Worm (Caenorhabditis elegans): ENCODE data around the gene dcaf-13.

The dcaf-13 gene

DNA sequence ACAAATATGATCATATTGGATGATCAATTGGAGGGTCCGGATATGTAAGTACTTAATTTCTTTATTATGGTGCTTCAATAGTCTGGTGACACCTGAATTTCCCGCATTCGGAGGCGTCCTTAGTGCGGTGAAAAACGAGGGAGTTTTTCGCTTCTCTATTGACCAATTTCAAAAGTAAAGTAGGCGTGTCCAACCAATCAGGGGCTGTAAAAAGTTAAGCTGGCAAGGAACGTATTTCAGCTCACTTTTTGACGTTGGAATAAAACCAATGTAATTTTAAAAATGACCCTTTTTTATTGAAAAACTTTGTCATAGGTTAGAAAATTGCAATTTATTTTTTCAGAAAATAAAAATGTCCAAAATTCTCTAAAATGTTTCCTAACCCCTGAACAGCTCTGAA lies 15.1 kb downstream of the dcaf-13 start (continued):
- TF ChIP-seq nhr-102 (tag; optimal IDR thresholded peaks at IDR 0.05) = no peak

DNA sequence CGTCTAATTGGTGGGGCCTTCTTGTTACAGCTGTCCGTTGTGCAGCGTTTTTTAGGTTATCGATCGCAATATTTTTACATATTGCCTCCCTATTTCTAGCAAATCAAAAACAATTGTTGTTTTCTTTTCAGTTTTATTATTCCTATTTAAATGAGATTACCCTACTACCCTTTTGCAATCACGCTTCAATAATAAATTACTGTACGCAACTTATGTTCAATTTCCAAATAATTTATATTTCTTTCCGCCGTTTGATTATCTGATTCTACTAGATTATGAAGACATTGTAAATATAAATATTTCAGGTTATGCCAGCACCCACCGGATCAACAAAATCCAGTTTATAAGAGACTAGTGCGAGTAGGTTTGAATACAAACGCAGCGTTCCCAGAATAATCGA lies 19.3 kb downstream of the dcaf-13 start, which contains the start of gene ZK430.5:
Gene ZK430.5 (plus strand): TSS at position 301 of the 400 bp plus-strand sequence.
- peak in 1 of 2 experiments; percentile 17 for TF ChIP-seq unc-62 (GFP tag; optimal IDR thresholded peaks at IDR 0.05 in 1 of 2)
- no peak for TF ChIP-seq unc-62 (tag; optimal IDR thresholded peaks at IDR 0.05)
- TF ChIP-seq aly-2 (tag; optimal IDR thresholded peaks at IDR 0.05) = no peak
- peak; percentile 87 for TF ChIP-seq aha-1 (tag)

DNA sequence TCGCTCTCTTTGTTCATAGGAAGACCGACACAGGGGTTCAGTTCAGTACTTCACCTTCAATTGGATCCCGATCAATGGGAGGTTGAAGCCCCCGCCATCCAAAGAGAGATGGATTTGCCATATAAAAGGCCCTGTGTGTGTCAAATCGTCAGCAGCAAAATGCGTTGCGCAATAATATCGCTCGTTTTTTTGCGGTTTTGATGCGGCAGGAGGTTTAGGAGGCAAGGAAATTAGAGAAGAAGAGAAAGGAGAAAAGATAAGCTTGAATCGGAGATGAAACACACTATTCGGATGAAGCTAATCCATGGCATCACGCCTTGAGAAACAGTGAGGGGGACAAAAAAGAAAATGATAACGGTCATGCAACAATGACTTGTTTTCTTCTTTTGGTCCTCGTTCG lies 30.3 kb downstream of the dcaf-13 start:
- no peak for TF ChIP-seq F26F4.8 (GFP tag; conservative IDR thresholded peaks at IDR 0.05)
- TF ChIP-seq ceh-32 (tag; optimal IDR thresholded peaks at IDR 0.05; ENCODE audit: poor library complexity) = no peak
- no peak for TF ChIP-seq Y5F2A.4 (GFP tag; optimal IDR thresholded peaks at IDR 0.05)
- TF ChIP-seq mdl-1 (tag; optimal IDR thresholded peaks at IDR 0.05) = peak in 1 of 2 experiments; percentile 0
- no peak for TF ChIP-seq tag-97 (GFP tag; IDR thresholded peaks at IDR 0.05)
- TF ChIP-seq nhr-77 (tag; optimal IDR thresholded peaks at IDR 0.05) = no peak
- TF ChIP-seq lin-1 (GFP tag; IDR thresholded peaks at IDR 0.05) = no peak
- peak; percentile 65 for TF ChIP-seq aha-1 (tag)
- TF ChIP-seq snpc-4 (tag; optimal IDR thresholded peaks at IDR 0.05) = no peak
- TF ChIP-seq ceh-82 (tag; optimal IDR thresholded peaks at IDR 0.05) = no peak
- no peak for TF ChIP-seq ceh-20 (GFP tag; IDR thresholded peaks at IDR 0.05)
- TF ChIP-seq ceh-44 (GFP tag; IDR thresholded peaks at IDR 0.05) = no peak
- no peak for TF ChIP-seq F10B5.3 (tag; optimal IDR thresholded peaks at IDR 0.05)
- TF ChIP-seq lin-38 (GFP tag; IDR thresholded peaks at IDR 0.05) = no peak
- TF ChIP-seq hlh-30 (tag; optimal IDR thresholded peaks at IDR 0.05; ENCODE audit: insufficient read depth) = no peak
- peak; percentile 16 for TF ChIP-seq mxl-3 (GFP tag; optimal IDR thresholded peaks at IDR 0.05)
- no peak for TF ChIP-seq dve-1 (tag; optimal IDR thresholded peaks at IDR 0.05; ENCODE audit: insufficient read depth)
- TF ChIP-seq tra-1 (GFP tag; IDR thresholded peaks at IDR 0.05) = no peak
- no peak for TF ChIP-seq ama-1 (optimal IDR thresholded peaks at IDR 0.05)

DNA sequence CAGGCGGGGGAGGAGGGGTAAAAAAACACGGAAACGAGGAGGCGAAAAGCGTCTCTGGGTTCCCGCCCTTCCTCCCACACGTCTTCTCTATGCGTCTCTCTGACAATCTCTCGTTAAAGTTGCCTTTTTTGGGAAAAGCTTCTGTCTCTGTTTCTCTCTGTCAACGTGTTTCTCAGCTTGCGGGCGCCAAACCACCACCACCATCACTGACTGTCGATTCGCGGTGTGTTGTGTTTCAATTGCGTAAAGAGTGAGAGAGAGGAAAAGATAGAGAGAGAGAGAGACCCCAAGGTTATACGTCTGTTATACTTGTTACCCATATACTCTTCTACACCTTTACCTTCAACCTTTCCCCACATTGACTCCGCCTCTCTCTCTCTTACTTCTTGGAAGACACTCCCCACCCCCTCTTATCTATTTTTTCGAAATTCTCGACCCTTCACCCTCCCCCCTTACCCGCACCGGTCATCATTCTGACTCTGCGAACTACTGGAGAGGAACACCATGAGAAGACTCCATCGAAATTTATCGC lies 32.1 kb downstream of the dcaf-13 start, which contains the start of gene mlt-7:
Gene mlt-7 (plus strand): TSS at position 482 of the 532 bp plus-strand sequence.
- TF ChIP-seq set-16 (GFP tag; IDR thresholded peaks at IDR 0.05) (0 out of 2 replicates have a peak, but pooled peaks have one; percentile 12), hmg-1.1 (GFP tag; IDR thresholded peaks at IDR 0.05) (0 out of 2 replicates have a peak, but pooled peaks have one; percentile 25), mxl-3 (GFP tag; optimal IDR thresholded peaks at IDR 0.05) (peak; percentile 84), egl-27 (tag; optimal IDR thresholded peaks at IDR 0.05) (no peak), mep-1 (tag; optimal IDR thresholded peaks at IDR 0.05) (peak; percentile 25), nhr-25 (tag; optimal IDR thresholded peaks at IDR 0.05; ENCODE audit: borderline replicate concordance, insufficient read depth) (peak; percentile 66)

DNA sequence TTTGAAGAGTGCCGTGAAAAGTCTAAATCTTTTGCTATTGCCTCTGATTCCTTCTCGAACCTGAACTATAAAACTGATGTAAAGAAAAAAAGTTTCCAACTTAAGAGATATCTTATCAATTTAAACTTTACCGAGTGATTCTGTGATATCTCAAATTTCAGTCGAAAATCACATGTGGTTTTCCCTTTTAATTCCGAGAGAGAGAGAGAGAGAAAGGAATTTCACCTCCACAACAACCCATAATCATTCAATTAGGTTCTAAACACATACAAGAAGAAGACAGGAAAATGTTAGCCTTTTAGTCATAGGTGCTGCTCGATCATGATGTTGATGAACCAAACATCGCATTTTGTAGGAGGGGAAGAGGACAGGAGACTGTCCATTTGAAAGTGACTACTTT lies 33.6 kb downstream of the dcaf-13 start:
- TF ChIP-seq nhr-10 (tag; optimal IDR thresholded peaks at IDR 0.05) (no peak), zfp-2 (tag; optimal IDR thresholded peaks at IDR 0.05) (no peak), lir-3 (tag; optimal IDR thresholded peaks at IDR 0.05) (no peak), mep-1 (tag; optimal IDR thresholded peaks at IDR 0.05) (no peak), unc-130 (GFP tag; optimal IDR thresholded peaks at IDR 0.05) (no peak), zag-1 (tag; optimal IDR thresholded peaks at IDR 0.05) (no peak), daf-19 (GFP tag; conservative IDR thresholded peaks at IDR 0.05) (no peak), Y105C5A.15 (GFP tag; IDR thresholded peaks at IDR 0.05) (no peak), ctbp-1 (GFP tag; IDR thresholded peaks at IDR 0.05) (no peak)
